Worm (Caenorhabditis elegans): Measurements from ENCODE around the gene flp-15.

The flp-15 gene

ce11 chrIII:13622268-13622667, 45.4 kb downstream of the flp-15 start, which contains the start of gene hip-1:
hip-1 (minus strand) TSS chrIII:13622492.
- TF ChIP-seq ztf-23 (GFP tag; IDR thresholded peaks at IDR 0.05) (peak; percentile 59), ztf-29 (GFP tag; IDR thresholded peaks at IDR 0.05) (no peak), T22C8.4 (GFP tag; IDR thresholded peaks at IDR 0.05) (0 out of 2 replicates have a peak, but pooled peaks have one; percentile 15)

DNA sequence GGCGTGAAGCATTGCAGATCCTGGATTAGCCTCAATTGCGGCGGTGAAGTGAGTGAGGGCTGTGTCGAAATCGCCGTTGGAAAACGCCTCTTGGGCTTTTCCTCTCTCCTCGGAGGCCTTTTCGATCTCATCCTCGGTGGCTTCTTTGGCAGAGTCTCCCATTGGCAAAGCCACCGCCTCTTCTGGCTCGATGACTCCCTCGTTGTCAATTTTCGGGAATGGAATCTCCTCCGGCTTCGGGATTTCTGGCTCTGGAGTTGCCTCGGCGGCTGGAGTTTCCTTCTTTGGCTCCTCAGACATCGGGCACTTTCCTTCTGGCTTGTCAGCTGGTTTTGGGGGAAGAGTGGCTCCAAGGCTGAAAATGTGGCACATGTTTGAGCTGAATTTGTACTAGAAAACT, 45.9 kb downstream of the flp-15 start:
- no peak for TF ChIP-seq T22C8.4 (GFP tag; IDR thresholded peaks at IDR 0.05)
- TF ChIP-seq med-1 (GFP tag; optimal IDR thresholded peaks at IDR 0.05; ENCODE audit: insufficient read depth), result no peak
- no peak for TF ChIP-seq cog-1 (tag; optimal IDR thresholded peaks at IDR 0.05)
- TF ChIP-seq ref-1 (GFP tag; conservative IDR thresholded peaks at IDR 0.05), result no peak
- no peak for TF ChIP-seq ztf-23 (GFP tag; IDR thresholded peaks at IDR 0.05)

- TF ChIP-seq ref-1 (GFP tag; conservative IDR thresholded peaks at IDR 0.05) (no peak), cog-1 (tag; optimal IDR thresholded peaks at IDR 0.05) (no peak), ztf-23 (GFP tag; IDR thresholded peaks at IDR 0.05) (no peak), ztf-29 (GFP tag; IDR thresholded peaks at IDR 0.05) (no peak), med-1 (GFP tag; optimal IDR thresholded peaks at IDR 0.05; ENCODE audit: insufficient read depth) (no peak), T22C8.4 (GFP tag; IDR thresholded peaks at IDR 0.05) (no peak), flt-1 (GFP tag; IDR thresholded peaks at IDR 0.05) (no peak), klf-2 (GFP tag; conservative IDR thresholded peaks at IDR 0.05) (no peak), tab-1 (GFP tag; IDR thresholded peaks at IDR 0.05) (no peak)
Observed at ce11 chrIII:13621012-13621411, 46.6 kb downstream of the flp-15 start.

DNA sequence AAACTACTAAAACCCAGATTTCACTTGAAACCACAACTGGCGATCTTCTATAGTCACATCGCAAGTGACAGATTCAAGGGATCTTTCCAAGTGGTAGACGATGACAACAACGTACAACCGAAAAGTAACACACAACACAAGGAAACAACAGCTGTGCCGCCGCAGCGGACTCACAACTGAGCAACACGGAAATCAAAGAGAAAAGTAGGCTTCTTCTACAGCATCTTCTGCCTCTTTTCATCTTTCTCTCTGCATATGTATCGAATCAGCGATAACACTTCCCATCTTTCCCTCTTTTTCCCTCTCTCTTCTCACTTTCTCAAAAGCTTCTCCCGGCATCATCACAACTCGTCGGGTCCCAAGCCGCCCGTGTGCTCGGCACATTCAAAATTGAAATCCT, 50.8 kb downstream of the flp-15 start, which contains the start of gene T12D8.9:
T12D8.9 (plus strand) TSS at position 312 of the 400 bp plus-strand sequence.
- TF ChIP-seq flt-1 (GFP tag; IDR thresholded peaks at IDR 0.05), result no peak
- TF ChIP-seq klf-2 (GFP tag; conservative IDR thresholded peaks at IDR 0.05), result no peak
- TF ChIP-seq ref-1 (GFP tag; conservative IDR thresholded peaks at IDR 0.05), result no peak
- TF ChIP-seq cog-1 (tag; optimal IDR thresholded peaks at IDR 0.05), result no peak
- no peak for TF ChIP-seq med-1 (GFP tag; optimal IDR thresholded peaks at IDR 0.05; ENCODE audit: insufficient read depth)
- TF ChIP-seq T22C8.4 (GFP tag; IDR thresholded peaks at IDR 0.05), result no peak
- TF ChIP-seq tab-1 (GFP tag; IDR thresholded peaks at IDR 0.05), result no peak
- no peak for TF ChIP-seq ztf-29 (GFP tag; IDR thresholded peaks at IDR 0.05)
- TF ChIP-seq ztf-23 (GFP tag; IDR thresholded peaks at IDR 0.05), result no peak

ce11 chrIII:13615530-13615929, 52.1 kb downstream of the flp-15 start:
- no peak for TF ChIP-seq T22C8.4 (GFP tag; IDR thresholded peaks at IDR 0.05)
- 0 out of 2 replicates have a peak, but pooled peaks have one; percentile 10 for TF ChIP-seq flt-1 (GFP tag; IDR thresholded peaks at IDR 0.05)
- TF ChIP-seq ztf-23 (GFP tag; IDR thresholded peaks at IDR 0.05), result no peak
- no peak for TF ChIP-seq ref-1 (GFP tag; conservative IDR thresholded peaks at IDR 0.05)

ce11 chrIII:13614751-13615150, 52.9 kb downstream of the flp-15 start:
- no peak for TF ChIP-seq tab-1 (GFP tag; IDR thresholded peaks at IDR 0.05)
- no peak for TF ChIP-seq ref-1 (GFP tag; conservative IDR thresholded peaks at IDR 0.05)
- no peak for TF ChIP-seq klf-2 (GFP tag; conservative IDR thresholded peaks at IDR 0.05)
- no peak for TF ChIP-seq T22C8.4 (GFP tag; IDR thresholded peaks at IDR 0.05)
- no peak for TF ChIP-seq ztf-29 (GFP tag; IDR thresholded peaks at IDR 0.05)

- TF ChIP-seq ref-1 (GFP tag; conservative IDR thresholded peaks at IDR 0.05), result no peak
- TF ChIP-seq cog-1 (tag; optimal IDR thresholded peaks at IDR 0.05), result no peak
- TF ChIP-seq tab-1 (GFP tag; IDR thresholded peaks at IDR 0.05), result no peak
- no peak for TF ChIP-seq flt-1 (GFP tag; IDR thresholded peaks at IDR 0.05)
- no peak for TF ChIP-seq med-1 (GFP tag; optimal IDR thresholded peaks at IDR 0.05; ENCODE audit: insufficient read depth)
- TF ChIP-seq ztf-23 (GFP tag; IDR thresholded peaks at IDR 0.05), result no peak
Observed at ce11 chrIII:13614206-13614605, 53.4 kb downstream of the flp-15 start.

Data from whole organism, midembryonic.